Fruit fly (Drosophila melanogaster) whole organism, embryonic: ENCODE measurements around the gene CG31636.

ENCODE experiments used
- Bdp1 ChIP-seq: fragments of 200-800 bp; sonication (Bioruptor generic); optimal IDR thresholded peaks from 3 replicates; lab custom pipeline; 2016; ENCODE audit warnings: missing biosample characterization, missing genetic modification characterization
- Bgb ChIP-seq: fragments of 200-800 bp; sonication (Bioruptor generic); IDR thresholded peaks from 2 replicates; pipeline ENCODE4 v1.3.6; 2022; ENCODE audit warnings: missing biosample characterization, missing genetic modification characterization; ENCODE audit not compliant: partially characterized antibody
- CG10147 ChIP-seq: fragments of 200-800 bp; sonication (Bioruptor generic); optimal IDR thresholded peaks from 2 replicates; lab custom pipeline; 2019; ENCODE audit warnings: missing biosample characterization, mild to moderate bottlenecking, missing genetic modification characterization, moderate library complexity
- CG10366 ChIP-seq: fragments of 200-800 bp; sonication (Bioruptor generic); IDR thresholded peaks from 2 replicates; pipeline ENCODE4 v1.3.6; 2022; ENCODE audit warnings: missing biosample characterization, missing genetic modification characterization
- CG10654 ChIP-seq: fragments of 200-800 bp; sonication (Bioruptor generic); optimal IDR thresholded peaks from 2 replicates; lab custom pipeline; 2016; ENCODE audit warnings: missing biosample characterization, missing genetic modification characterization
- CG11504 ChIP-seq: fragments of 200-800 bp; sonication (Bioruptor generic); optimal IDR thresholded peaks from 3 replicates; lab custom pipeline; 2019; ENCODE audit warnings: missing biosample characterization, mild to moderate bottlenecking, missing genetic modification characterization, moderate library complexity
- CG13296 ChIP-seq: fragments of 200-800 bp; sonication (Bioruptor generic); optimal IDR thresholded peaks from 3 replicates; lab custom pipeline; 2018; ENCODE audit warnings: missing biosample characterization, mild to moderate bottlenecking, missing genetic modification characterization
- CG14965 ChIP-seq: fragments of 200-800 bp; sonication (Bioruptor generic); optimal IDR thresholded peaks from 2 replicates; lab custom pipeline; 2016; ENCODE audit warnings: missing biosample characterization, missing genetic modification characterization, borderline replicate concordance
- CG15479 ChIP-seq: fragments of 200-800 bp; sonication (Bioruptor generic); optimal IDR thresholded peaks from 3 replicates; lab custom pipeline; 2019; ENCODE audit warnings: missing biosample characterization, mild to moderate bottlenecking, missing genetic modification characterization, moderate library complexity
- CG17385 ChIP-seq: fragments of 200-800 bp; sonication (Bioruptor generic); optimal IDR thresholded peaks from 3 replicates; lab custom pipeline; 2018; ENCODE audit warnings: missing biosample characterization, mild to moderate bottlenecking, missing genetic modification characterization
- CG18476 ChIP-seq: fragments of 200-800 bp; sonication (Bioruptor generic); optimal IDR thresholded peaks from 2 replicates; lab custom pipeline; 2016; ENCODE audit warnings: missing biosample characterization, mild to moderate bottlenecking, missing genetic modification characterization
- CG2116 ChIP-seq: fragments of 200-800 bp; sonication (Bioruptor generic); optimal IDR thresholded peaks from 3 replicates; lab custom pipeline; 2018; ENCODE audit warnings: missing biosample characterization, mild to moderate bottlenecking, missing genetic modification characterization
- CG2199 ChIP-seq: fragments of 200-800 bp; sonication (Bioruptor generic); IDR thresholded peaks from 3 replicates; pipeline ENCODE4 v1.3.6; 2022; ENCODE audit warnings: missing biosample characterization, missing genetic modification characterization
- CG2202 ChIP-seq: fragments of 200-800 bp; sonication (Bioruptor generic); optimal IDR thresholded peaks from 2 replicates; lab custom pipeline; 2018; ENCODE audit warnings: missing biosample characterization, mild to moderate bottlenecking, missing genetic modification characterization
- CG30020 ChIP-seq: fragments of 200-800 bp; optimal IDR thresholded peaks from 2 replicates; lab custom pipeline; 2019; ENCODE audit warnings: missing biosample characterization, mild to moderate bottlenecking, missing genetic modification characterization, moderate library complexity
- CG3281 ChIP-seq: fragments of 200-800 bp; sonication (Bioruptor generic); optimal IDR thresholded peaks from 3 replicates; lab custom pipeline; 2017; ENCODE audit warnings: missing biosample characterization, mild to moderate bottlenecking, missing genetic modification characterization
- CG42726 ChIP-seq: fragments of 200-800 bp; sonication (Bioruptor generic); IDR thresholded peaks from 2 replicates; pipeline ENCODE4 v1.3.6; 2022; ENCODE audit warnings: missing biosample characterization, missing genetic modification characterization; ENCODE audit not compliant: partially characterized antibody
- CG5953 ChIP-seq: fragments of 200-800 bp; sonication (Bioruptor generic); IDR thresholded peaks from 2 replicates; pipeline ENCODE4 v1.3.6; 2022; ENCODE audit warnings: missing biosample characterization, missing genetic modification characterization
- CG6175 ChIP-seq: fragments of 200-800 bp; sonication (Bioruptor generic); IDR thresholded peaks from 3 replicates; pipeline ENCODE4 v1.3.6; 2022; ENCODE audit warnings: missing biosample characterization, missing genetic modification characterization
- CG6689 ChIP-seq: fragments of 200-800 bp; sonication (Bioruptor generic); IDR thresholded peaks from 2 replicates; pipeline ENCODE4 v1.3.6; 2022; ENCODE audit warnings: missing biosample characterization, missing genetic modification characterization
- CG6854 ChIP-seq: fragments of 200-800 bp; sonication (Bioruptor generic); optimal IDR thresholded peaks from 3 replicates; lab custom pipeline; 2017; ENCODE audit warnings: missing biosample characterization, mild to moderate bottlenecking, missing genetic modification characterization
- CG7928 ChIP-seq: fragments of 200-800 bp; sonication (Bioruptor generic); optimal IDR thresholded peaks from 2 replicates; lab custom pipeline; 2017; ENCODE audit warnings: missing biosample characterization, mild to moderate bottlenecking, missing genetic modification characterization
- Deaf1 ChIP-seq: fragments of 200-800 bp; optimal IDR thresholded peaks from 3 replicates; lab custom pipeline; 2019; ENCODE audit warnings: missing biosample characterization, mild to moderate bottlenecking, missing genetic modification characterization, moderate library complexity
- Dp ChIP-seq: fragments of 200-800 bp; sonication (Bioruptor generic); optimal IDR thresholded peaks from 2 replicates; lab custom pipeline; 2018; ENCODE audit warnings: missing biosample characterization, mild to moderate bottlenecking, missing genetic modification characterization, moderate library complexity
- Ets97D ChIP-seq: fragments of 200-800 bp; sonication (Bioruptor generic); optimal IDR thresholded peaks from 3 replicates; lab custom pipeline; 2016; ENCODE audit warnings: missing biosample characterization, missing genetic modification characterization
- Fer1 ChIP-seq: fragments of 200-800 bp; sonication (Bioruptor generic); optimal IDR thresholded peaks from 2 replicates; lab custom pipeline; 2017; ENCODE audit warnings: missing biosample characterization, mild to moderate bottlenecking, missing genetic modification characterization
- Hmx ChIP-seq: fragments of 200-800 bp; sonication (Bioruptor generic); optimal IDR thresholded peaks from 2 replicates; lab custom pipeline; 2016; ENCODE audit warnings: missing biosample characterization, missing genetic modification characterization
- Jarid2 ChIP-seq: fragments of 200-800 bp; sonication (Bioruptor generic); optimal IDR thresholded peaks from 3 replicates; lab custom pipeline; 2017; ENCODE audit warnings: mild to moderate bottlenecking, missing biosample characterization, missing genetic modification reagents, missing genetic modification characterization
- MESR4 ChIP-seq: fragments of 200-800 bp; sonication (Bioruptor generic); optimal IDR thresholded peaks from 2 replicates; lab custom pipeline; 2018; ENCODE audit warnings: missing biosample characterization, mild to moderate bottlenecking, missing genetic modification characterization, moderate library complexity
- MTF-1 ChIP-seq: fragments of 200-800 bp; sonication (Bioruptor generic); optimal IDR thresholded peaks from 2 replicates; lab custom pipeline; 2018; ENCODE audit warnings: missing biosample characterization, mild to moderate bottlenecking, missing genetic modification characterization, borderline replicate concordance
- Nf-YC ChIP-seq: fragments of 200-800 bp; optimal IDR thresholded peaks from 3 replicates; lab custom pipeline; 2019; ENCODE audit warnings: missing biosample characterization, mild to moderate bottlenecking, missing genetic modification characterization, moderate library complexity
- Oaz ChIP-seq: fragments of 200-800 bp; sonication (Bioruptor generic); IDR thresholded peaks from 2 replicates; pipeline ENCODE4 v1.3.6; 2022; ENCODE audit warnings: missing biosample characterization, missing genetic modification characterization
- TFAM ChIP-seq: fragments of 200-800 bp; sonication (Bioruptor generic); optimal IDR thresholded peaks from 2 replicates; lab custom pipeline; 2017; ENCODE audit warnings: missing biosample characterization, missing genetic modification characterization, inconsistent platforms
- ac ChIP-seq: fragments of 200-800 bp; sonication (Bioruptor generic); optimal IDR thresholded peaks from 3 replicates; lab custom pipeline; 2017; ENCODE audit warnings: missing biosample characterization, mild to moderate bottlenecking, missing genetic modification characterization
- dpn ChIP-seq, 2 experiments: fragments of 200-800 bp; sonication (Bioruptor generic); optimal IDR thresholded peaks; 3 replicates each; lab custom pipeline; 2016; ENCODE audit warnings: missing biosample characterization in 2 of 2, missing genetic modification characterization in 2 of 2
- eve ChIP-seq, 2 experiments: fragments of >200 bp; optimal IDR thresholded peaks; 2 replicates each; lab custom pipeline; 2017; ENCODE audit warnings: missing biosample characterization in 2 of 2, missing genetic modification characterization in 2 of 2
- eyg ChIP-seq: fragments of 200-800 bp; sonication (Bioruptor generic); optimal IDR thresholded peaks from 3 replicates; lab custom pipeline; 2016; ENCODE audit warnings: missing biosample characterization, missing genetic modification characterization
- hth ChIP-seq: fragments of >200 bp; optimal IDR thresholded peaks from 2 replicates; lab custom pipeline; 2017; ENCODE audit warnings: inconsistent platforms
- kay ChIP-seq: fragments of 200-800 bp; sonication (Bioruptor generic); optimal IDR thresholded peaks from 2 replicates; lab custom pipeline; 2016; ENCODE audit warnings: missing biosample characterization, missing genetic modification characterization
- klu ChIP-seq: fragments of 200-800 bp; sonication (Bioruptor generic); IDR thresholded peaks from 2 replicates; pipeline ENCODE4 v1.3.6; 2022; ENCODE audit warnings: missing biosample characterization, missing genetic modification characterization
- lilli ChIP-seq: fragments of 200-800 bp; sonication (Bioruptor generic); optimal IDR thresholded peaks from 3 replicates; lab custom pipeline; 2016; ENCODE audit warnings: missing biosample characterization, missing genetic modification characterization
- maf-S ChIP-seq: fragments of 200-800 bp; sonication (Bioruptor generic); optimal IDR thresholded peaks from 2 replicates; lab custom pipeline; 2016; ENCODE audit warnings: missing biosample characterization, missing genetic modification characterization
- p53 ChIP-seq: fragments of 200-800 bp; sonication (Bioruptor generic); optimal IDR thresholded peaks from 2 replicates; lab custom pipeline; 2016; ENCODE audit warnings: missing biosample characterization, missing genetic modification characterization
- schlank ChIP-seq: fragments of 200-800 bp; sonication (Bioruptor generic); optimal IDR thresholded peaks from 2 replicates; lab custom pipeline; 2018; ENCODE audit warnings: missing biosample characterization, mild to moderate bottlenecking, missing genetic modification characterization
- scrt ChIP-seq: fragments of 200-800 bp; sonication (Bioruptor generic); optimal IDR thresholded peaks from 2 replicates; lab custom pipeline; 2018; ENCODE audit warnings: missing biosample characterization, mild to moderate bottlenecking, missing genetic modification characterization, moderate library complexity
- sob ChIP-seq: fragments of 200-800 bp; sonication (Bioruptor generic); IDR thresholded peaks from 2 replicates; pipeline ENCODE4 v1.3.6; 2022; ENCODE audit warnings: missing biosample characterization, missing genetic modification characterization
- tap ChIP-seq: fragments of 200-800 bp; optimal IDR thresholded peaks from 3 replicates; lab custom pipeline; 2019; ENCODE audit warnings: missing biosample characterization, mild to moderate bottlenecking, missing genetic modification characterization, moderate library complexity
- tll ChIP-seq, 2 experiments: fragments of 200-800 bp in 1 of 2; fragments of >200 bp in 1 of 2; sonication (Bioruptor generic) in 1 of 2; optimal IDR thresholded peaks; 2 replicates each; lab custom pipeline; 2017 to 2019; ENCODE audit warnings: missing biosample characterization in 2 of 2, missing genetic modification characterization in 2 of 2, mild to moderate bottlenecking in 1 of 2, moderate library complexity in 1 of 2
- tna ChIP-seq: fragments of 200-800 bp; sonication (Bioruptor generic); IDR thresholded peaks from 2 replicates; pipeline ENCODE4 v1.3.6; 2022; ENCODE audit warnings: missing biosample characterization, missing genetic modification characterization; ENCODE audit not compliant: partially characterized antibody
- usp ChIP-seq: fragments of >200 bp; optimal IDR thresholded peaks from 2 replicates; lab custom pipeline; 2017; ENCODE audit warnings: missing biosample characterization, missing genetic modification characterization
- zfh2 ChIP-seq: fragments of 200-800 bp; sonication (Bioruptor generic); optimal IDR thresholded peaks from 2 replicates; lab custom pipeline; 2016; ENCODE audit warnings: missing biosample characterization, missing genetic modification characterization

The CG31636 gene

dm6 chr2L:6700742-6701141 lies 42.8 kb upstream of the CG31636 start (continued):
- TF ChIP-seq p53 (GFP tag; lab: Kevin White, UChicago) (no peak), sob (GFP tag; lab: Robert Waterston, UW) (0 out of 2 replicates have a peak, but pooled peaks have one; percentile 25), Nf-YC (tag; lab: Kevin White, UChicago) (no peak), CG13296 (GFP tag; lab: Kevin White, UChicago) (no peak), eve (GFP tag; optimal IDR thresholded peaks at IDR 0.05; lab: Kevin White, UChicago) (peak in 1 of 2 experiments; percentile 38), CG10147 (GFP tag; lab: Kevin White, UChicago) (no peak), hth (lab: Kevin White, UChicago) (no peak), dpn (GFP tag; optimal IDR thresholded peaks at IDR 0.05; lab: Kevin White, UChicago) (peak in 1 of 2 experiments; percentile 11), eyg (GFP tag; lab: Kevin White, UChicago) (no peak), scrt (GFP tag; lab: Kevin White, UChicago) (no peak), CG2199 (no peak), CG17385 (GFP tag; lab: Kevin White, UChicago) (no peak), CG42726 (no peak), tll (GFP tag; optimal IDR thresholded peaks at IDR 0.05; lab: Kevin White, UChicago) (peak in 1 of 2 experiments; percentile 99), TFAM (no peak), Dp (GFP tag; lab: Kevin White, UChicago) (no peak), Jarid2 (GFP tag; lab: Kevin White, UChicago) (no peak), Deaf1 (tag; lab: Kevin White, UChicago) (no peak), CG7928 (no peak), CG2116 (GFP tag; lab: Kevin White, UChicago) (peak; percentile 22), lilli (GFP tag; lab: Kevin White, UChicago) (no peak), CG15479 (GFP tag; lab: Kevin White, UChicago) (peak; percentile 91), CG30020 (tag; lab: Kevin White, UChicago) (no peak), MTF-1 (GFP tag; lab: Kevin White, UChicago) (peak; percentile 36), CG10366 (GFP tag; lab: Robert Waterston, UW) (no peak), CG6689 (GFP tag; lab: Robert Waterston, UW) (no peak), Bdp1 (GFP tag; lab: Kevin White, UChicago) (peak; percentile 55), CG10654 (GFP tag; lab: Kevin White, UChicago) (peak; percentile 4), kay (no peak), CG11504 (tag; lab: Kevin White, UChicago) (no peak), schlank (tag; lab: Kevin White, UChicago) (no peak), Bgb (GFP tag; lab: Robert Waterston, UW) (no peak), Hmx (no peak), CG3281 (GFP tag; lab: Kevin White, UChicago) (no peak), Oaz (GFP tag; lab: Robert Waterston, UW) (no peak), Fer1 (no peak), CG6175 (no peak), ac (GFP tag; lab: Kevin White, UChicago) (peak; percentile 93), tap (tag; lab: Kevin White, UChicago) (no peak), MESR4 (GFP tag; lab: Kevin White, UChicago) (no peak), tna (GFP tag; lab: Robert Waterston, UW) (no peak), klu (no peak), CG14965 (GFP tag; lab: Kevin White, UChicago) (peak; percentile 38), zfh2 (GFP tag; lab: Kevin White, UChicago) (no peak), CG2202 (tag; lab: Kevin White, UChicago) (peak; percentile 80), CG18476 (no peak), CG5953 (no peak), usp (GFP tag; lab: Kevin White, UChicago) (no peak), maf-S (GFP tag; lab: Kevin White, UChicago) (no peak), Ets97D (GFP tag; lab: Kevin White, UChicago) (no peak), CG6854 (no peak)
